Fruit fly (Drosophila melanogaster) whole organism, embryonic: Measurements from ENCODE around the gene CG13876.
A peak's percentile ranks its signal among the peaks of the same experiment; 100 is the strongest.

Experiments
- Aef1 ChIP-seq: fragments of 200-800 bp; sonication (Bioruptor generic); IDR thresholded peaks from 3 replicates; pipeline ENCODE4 v1.3.6; 2022; ENCODE audit warnings: missing biosample characterization, missing genetic modification characterization
- Atf6 ChIP-seq: fragments of 200-800 bp; sonication (Bioruptor generic); IDR thresholded peaks from 2 replicates; pipeline ENCODE4 v1.3.6; 2022; ENCODE audit warnings: missing biosample characterization, missing genetic modification characterization
- B-H2 ChIP-seq: fragments of 200-800 bp; sonication (Bioruptor generic); optimal IDR thresholded peaks from 2 replicates; lab custom pipeline; 2018; ENCODE audit warnings: missing biosample characterization, mild to moderate bottlenecking, missing genetic modification characterization
- BEAF-32 ChIP-seq: fragments of 200-800 bp; sonication (Bioruptor generic); optimal IDR thresholded peaks from 3 replicates; lab custom pipeline; 2017; ENCODE audit warnings: missing biosample characterization, missing genetic modification characterization, mild to moderate bottlenecking, moderate library complexity, missing genetic modification reagents
- Blimp-1 ChIP-seq: fragments of 200-800 bp; sonication (Bioruptor generic); optimal IDR thresholded peaks from 3 replicates; lab custom pipeline; 2018; ENCODE audit warnings: missing biosample characterization, missing genetic modification characterization, mild to moderate bottlenecking, moderate library complexity, missing genetic modification reagents
- CG11560 ChIP-seq: fragments of 200-800 bp; sonication (Bioruptor generic); IDR thresholded peaks from 3 replicates; pipeline ENCODE4 v1.3.6; 2022; ENCODE audit warnings: missing biosample characterization, missing genetic modification characterization
- CG12659 ChIP-seq: fragments of 200-800 bp; sonication (Bioruptor generic); optimal IDR thresholded peaks from 3 replicates; lab custom pipeline; 2017; ENCODE audit warnings: mild to moderate bottlenecking, missing biosample characterization, missing genetic modification reagents, missing genetic modification characterization
- CG13287 ChIP-seq: fragments of 200-800 bp; sonication (Bioruptor generic); IDR thresholded peaks from 2 replicates; pipeline ENCODE4 v1.3.6; 2022; ENCODE audit warnings: missing biosample characterization, missing genetic modification characterization; ENCODE audit not compliant: partially characterized antibody
- CG14710 ChIP-seq: fragments of 200-800 bp; sonication (Bioruptor generic); optimal IDR thresholded peaks from 3 replicates; lab custom pipeline; 2019; ENCODE audit warnings: missing biosample characterization, mild to moderate bottlenecking, missing genetic modification characterization, moderate library complexity
- CG14860 ChIP-seq: fragments of 200-800 bp; sonication (Bioruptor generic); IDR thresholded peaks from 3 replicates; pipeline ENCODE4 v1.3.6; 2022; ENCODE audit warnings: missing biosample characterization, missing genetic modification characterization; ENCODE audit not compliant: partially characterized antibody
- CG15514 ChIP-seq: fragments of 200-800 bp; sonication (Bioruptor generic); optimal IDR thresholded peaks from 3 replicates; lab custom pipeline; 2017; ENCODE audit warnings: missing biosample characterization, missing genetic modification characterization, mild to moderate bottlenecking, moderate library complexity, missing genetic modification reagents
- CG17385 ChIP-seq: fragments of 200-800 bp; sonication (Bioruptor generic); optimal IDR thresholded peaks from 3 replicates; lab custom pipeline; 2018; ENCODE audit warnings: missing biosample characterization, mild to moderate bottlenecking, missing genetic modification characterization
- CG17829 ChIP-seq: fragments of 200-800 bp; optimal IDR thresholded peaks from 2 replicates; lab custom pipeline; 2019; ENCODE audit warnings: missing biosample characterization, mild to moderate bottlenecking, missing genetic modification characterization, moderate library complexity
- CG2199 ChIP-seq: fragments of 200-800 bp; sonication (Bioruptor generic); IDR thresholded peaks from 3 replicates; pipeline ENCODE4 v1.3.6; 2022; ENCODE audit warnings: missing biosample characterization, missing genetic modification characterization
- CG30020 ChIP-seq: fragments of 200-800 bp; optimal IDR thresholded peaks from 2 replicates; lab custom pipeline; 2019; ENCODE audit warnings: missing biosample characterization, mild to moderate bottlenecking, missing genetic modification characterization, moderate library complexity
- CG3838 ChIP-seq: fragments of 200-800 bp; sonication (Bioruptor generic); optimal IDR thresholded peaks from 3 replicates; lab custom pipeline; 2016; ENCODE audit warnings: missing biosample characterization, missing genetic modification characterization
- CG42726 ChIP-seq: fragments of 200-800 bp; sonication (Bioruptor generic); IDR thresholded peaks from 2 replicates; pipeline ENCODE4 v1.3.6; 2022; ENCODE audit warnings: missing biosample characterization, missing genetic modification characterization; ENCODE audit not compliant: partially characterized antibody
- CG4617 ChIP-seq: fragments of 200-800 bp; sonication (Bioruptor generic); optimal IDR thresholded peaks from 3 replicates; lab custom pipeline; 2016; ENCODE audit warnings: missing biosample characterization, missing genetic modification characterization, borderline replicate concordance
- CG5245 ChIP-seq: fragments of 200-800 bp; sonication (Bioruptor generic); optimal IDR thresholded peaks from 3 replicates; lab custom pipeline; 2016; ENCODE audit warnings: missing biosample characterization, missing genetic modification characterization
- CG6654 ChIP-seq: fragments of 200-800 bp; sonication (Bioruptor generic); optimal IDR thresholded peaks from 2 replicates; lab custom pipeline; 2017; ENCODE audit warnings: missing biosample characterization, mild to moderate bottlenecking, missing genetic modification characterization
- CG6813 ChIP-seq: fragments of 200-800 bp; sonication (Bioruptor generic); optimal IDR thresholded peaks from 2 replicates; lab custom pipeline; 2017; ENCODE audit warnings: missing biosample characterization, missing genetic modification characterization, mild to moderate bottlenecking, moderate library complexity, missing genetic modification reagents
- CG7271 ChIP-seq: fragments of 200-800 bp; sonication (Bioruptor generic); optimal IDR thresholded peaks from 2 replicates; lab custom pipeline; 2018; ENCODE audit warnings: missing biosample characterization, mild to moderate bottlenecking, missing genetic modification characterization, moderate library complexity
- CHES-1-like ChIP-seq: fragments of 200-800 bp; sonication (Bioruptor generic); optimal IDR thresholded peaks from 2 replicates; lab custom pipeline; 2016; ENCODE audit warnings: missing biosample characterization, missing genetic modification characterization
- CoRest ChIP-seq: fragments of 200-800 bp; sonication (Bioruptor generic); optimal IDR thresholded peaks from 3 replicates; lab custom pipeline; 2018; ENCODE audit warnings: missing biosample characterization, mild to moderate bottlenecking, missing genetic modification characterization, moderate library complexity
- Dp ChIP-seq: fragments of 200-800 bp; sonication (Bioruptor generic); optimal IDR thresholded peaks from 2 replicates; lab custom pipeline; 2018; ENCODE audit warnings: missing biosample characterization, mild to moderate bottlenecking, missing genetic modification characterization, moderate library complexity
- Ets97D ChIP-seq: fragments of 200-800 bp; sonication (Bioruptor generic); optimal IDR thresholded peaks from 3 replicates; lab custom pipeline; 2016; ENCODE audit warnings: missing biosample characterization, missing genetic modification characterization
- HmgZ ChIP-seq: fragments of 200-800 bp; sonication (Bioruptor generic); optimal IDR thresholded peaks from 2 replicates; lab custom pipeline; 2018; ENCODE audit warnings: missing biosample characterization, mild to moderate bottlenecking, missing genetic modification characterization
- Hr51 ChIP-seq, 2 experiments: fragments of 200-800 bp; sonication (Bioruptor generic); optimal IDR thresholded peaks; 2 replicates in 1 of 2; 3 replicates in 1 of 2; lab custom pipeline; 2016 to 2018; ENCODE audit warnings: missing biosample characterization in 2 of 2, missing genetic modification characterization in 2 of 2, mild to moderate bottlenecking in 1 of 2, moderate library complexity in 1 of 2
- NC2β ChIP-seq: fragments of 200-800 bp; sonication (Bioruptor generic); optimal IDR thresholded peaks from 2 replicates; lab custom pipeline; 2016; ENCODE audit warnings: missing biosample characterization, missing genetic modification characterization
- NFAT ChIP-seq: fragments of 200-800 bp; sonication (Bioruptor generic); IDR thresholded peaks from 2 replicates; pipeline ENCODE4 v1.3.6; 2022; ENCODE audit warnings: missing biosample characterization, missing genetic modification characterization
- Sox102F ChIP-seq: fragments of 200-800 bp; sonication (Bioruptor generic); optimal IDR thresholded peaks from 2 replicates; lab custom pipeline; 2018; ENCODE audit warnings: missing biosample characterization, mild to moderate bottlenecking, missing genetic modification characterization, moderate library complexity
- TFAM ChIP-seq: fragments of 200-800 bp; sonication (Bioruptor generic); optimal IDR thresholded peaks from 2 replicates; lab custom pipeline; 2017; ENCODE audit warnings: missing biosample characterization, missing genetic modification characterization, inconsistent platforms
- YL-1 ChIP-seq: fragments of 200-800 bp; sonication (Bioruptor generic); optimal IDR thresholded peaks from 3 replicates; lab custom pipeline; 2017; ENCODE audit warnings: missing biosample characterization, mild to moderate bottlenecking, missing genetic modification characterization
- bigmax ChIP-seq: fragments of 200-800 bp; sonication (Bioruptor generic); optimal IDR thresholded peaks from 2 replicates; lab custom pipeline; 2018; ENCODE audit warnings: missing biosample characterization, mild to moderate bottlenecking, missing genetic modification characterization
- cad ChIP-seq: fragments of >200 bp; optimal IDR thresholded peaks from 2 replicates; lab custom pipeline; 2017; ENCODE audit warnings: missing biosample characterization, missing genetic modification characterization
- chm ChIP-seq: fragments of 200-800 bp; sonication (Bioruptor generic); IDR thresholded peaks from 2 replicates; pipeline ENCODE4 v1.3.6; 2022; ENCODE audit warnings: missing biosample characterization, missing genetic modification characterization
- crol ChIP-seq: fragments of 200-800 bp; sonication (Bioruptor generic); IDR thresholded peaks from 2 replicates; pipeline ENCODE4 v1.3.6; 2022; ENCODE audit warnings: missing biosample characterization, missing genetic modification characterization
- fd102C ChIP-seq: fragments of 200-800 bp; sonication (Bioruptor generic); optimal IDR thresholded peaks from 2 replicates; lab custom pipeline; 2018; ENCODE audit warnings: missing biosample characterization, mild to moderate bottlenecking, missing genetic modification characterization, moderate library complexity
- ken ChIP-seq: fragments of 200-800 bp; sonication (Bioruptor generic); IDR thresholded peaks from 3 replicates; pipeline ENCODE4 v1.3.6; 2022; ENCODE audit warnings: missing biosample characterization, missing genetic modification characterization
- nmo ChIP-seq: fragments of 200-800 bp; sonication (Bioruptor generic); optimal IDR thresholded peaks from 2 replicates; lab custom pipeline; 2018; ENCODE audit warnings: missing biosample characterization, mild to moderate bottlenecking, missing genetic modification characterization, moderate library complexity
- nom ChIP-seq: fragments of 200-800 bp; sonication (Bioruptor generic); optimal IDR thresholded peaks from 2 replicates; lab custom pipeline; 2017; ENCODE audit warnings: missing biosample characterization, missing genetic modification characterization, mild to moderate bottlenecking, moderate library complexity, missing genetic modification reagents
- oc ChIP-seq: fragments of 200-800 bp; sonication (Bioruptor generic); optimal IDR thresholded peaks from 2 replicates; lab custom pipeline; 2018; ENCODE audit warnings: missing biosample characterization, mild to moderate bottlenecking, missing genetic modification characterization, moderate library complexity
- pho ChIP-seq: fragments of 200-800 bp; sonication (Bioruptor generic); optimal IDR thresholded peaks from 2 replicates; lab custom pipeline; 2016; ENCODE audit warnings: missing biosample characterization, missing genetic modification characterization
- ro ChIP-seq: fragments of 200-800 bp; sonication (Bioruptor generic); IDR thresholded peaks from 2 replicates; pipeline ENCODE4 v1.3.6; 2022; ENCODE audit warnings: missing biosample characterization, missing genetic modification characterization
- sqz ChIP-seq: fragments of 200-800 bp; sonication (Bioruptor generic); optimal IDR thresholded peaks from 3 replicates; lab custom pipeline; 2018; ENCODE audit warnings: missing biosample characterization, mild to moderate bottlenecking, missing genetic modification characterization
- trem ChIP-seq: fragments of 200-800 bp; optimal IDR thresholded peaks from 3 replicates; lab custom pipeline; 2019; ENCODE audit warnings: missing biosample characterization, mild to moderate bottlenecking, missing genetic modification characterization, moderate library complexity
- twi ChIP-seq: fragments of 200-800 bp; optimal IDR thresholded peaks from 2 replicates; lab custom pipeline; 2019; ENCODE audit warnings: missing biosample characterization, mild to moderate bottlenecking, missing genetic modification characterization, moderate library complexity
- zfh2 ChIP-seq: fragments of 200-800 bp; sonication (Bioruptor generic); optimal IDR thresholded peaks from 2 replicates; lab custom pipeline; 2016; ENCODE audit warnings: missing biosample characterization, missing genetic modification characterization

Gene CG13876

dm6 chr3L:203536-204135 lies 2.3 kb upstream of the CG13876 start, which contains the start of gene NitFhit (continued):
- TF ChIP-seq HmgZ (tag; lab: Kevin White, UChicago) (peak; percentile 34), CG11560 (tag; lab: Robert Waterston, UW) (no peak), NFAT (peak; percentile 45; the same call in 1 of the 2 replicates), sqz (no peak), Ets97D (peak; percentile 13)

DNA sequence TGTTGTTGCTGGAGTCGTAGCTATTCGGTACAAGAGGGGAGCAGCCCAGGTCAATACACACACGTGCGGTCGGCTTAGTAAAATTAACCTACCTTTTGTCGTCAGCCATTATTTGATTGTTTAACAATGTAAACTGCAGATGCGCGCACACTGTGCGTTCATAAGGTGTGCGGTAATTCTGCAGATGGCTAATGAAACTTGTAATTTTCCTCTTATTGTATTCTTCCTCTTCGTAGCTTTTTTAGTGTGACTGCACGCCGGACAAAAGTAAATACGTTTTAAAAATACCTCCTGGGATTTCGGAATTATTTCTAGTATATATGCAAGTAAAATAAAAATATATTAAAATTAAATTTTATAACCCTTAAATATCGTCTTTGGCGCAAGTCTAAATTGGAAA lies 5.3 kb downstream of the CG13876 start, which contains the start of gene Prp4k:
Prp4k (minus strand) TSS at position 258 of the 400 bp plus-strand sequence.
- peak; percentile 72 for TF ChIP-seq YL-1 (GFP tag; lab: Kevin White, UChicago)
- peak; percentile 41 for TF ChIP-seq trem
- TF ChIP-seq CG13287 (GFP tag; lab: Robert Waterston, UW): peak; percentile 44; the same call in 1 of the 2 replicates
- peak; percentile 37 for TF ChIP-seq CG14710 (tag; lab: Kevin White, UChicago)
- TF ChIP-seq fd102C: no peak
- no peak for TF ChIP-seq CG6654 (GFP tag; lab: Kevin White, UChicago)
- TF ChIP-seq Aef1 (GFP tag; lab: Robert Waterston, UW): no peak
- TF ChIP-seq twi (tag; lab: Kevin White, UChicago): no peak
- no peak for TF ChIP-seq CHES-1-like (GFP tag; lab: Kevin White, UChicago)
- TF ChIP-seq oc: no peak
- 0 out of 3 replicates have a peak, but pooled peaks have one; percentile 26 for TF ChIP-seq CG14860 (GFP tag; lab: Robert Waterston, UW)
- TF ChIP-seq CG15514 (GFP tag; lab: Kevin White, UChicago): peak; percentile 39
- peak; percentile 42; the same call in 1 of the 2 replicates for TF ChIP-seq crol
- no peak for TF ChIP-seq Atf6 (GFP tag; lab: Robert Waterston, UW)
- TF ChIP-seq Dp: peak; percentile 4
- no peak for TF ChIP-seq TFAM (GFP tag; lab: Kevin White, UChicago)
- peak; percentile 56 for TF ChIP-seq bigmax (GFP tag; lab: Kevin White, UChicago)
- no peak for TF ChIP-seq zfh2 (GFP tag; lab: Kevin White, UChicago)
- TF ChIP-seq Sox102F (GFP tag; lab: Kevin White, UChicago): no peak
- TF ChIP-seq BEAF-32: peak; percentile 11
- no peak for TF ChIP-seq CG7271 (tag; lab: Kevin White, UChicago)
- TF ChIP-seq B-H2 (GFP tag; lab: Kevin White, UChicago): no peak
- no peak for TF ChIP-seq nmo (GFP tag; lab: Kevin White, UChicago)
- peak; percentile 63 for TF ChIP-seq CG12659
- peak; percentile 19 for TF ChIP-seq CG17829 (tag; lab: Kevin White, UChicago)
- peak; percentile 87 for TF ChIP-seq CG4617 (GFP tag; lab: Kevin White, UChicago)
- peak; percentile 4 for TF ChIP-seq CG30020
- no peak for TF ChIP-seq ken (GFP tag; lab: Robert Waterston, UW)
- no peak for TF ChIP-seq pho
- no peak for TF ChIP-seq CG6813 (GFP tag; lab: Kevin White, UChicago)
- no peak for TF ChIP-seq CoRest (tag; lab: Kevin White, UChicago)
- no peak for TF ChIP-seq CG2199 (GFP tag; lab: Robert Waterston, UW)
- no peak for TF ChIP-seq chm (GFP tag; lab: Robert Waterston, UW)
- peak; percentile 92 for TF ChIP-seq CG17385 (GFP tag; lab: Kevin White, UChicago)
- no peak for TF ChIP-seq CG5245 (GFP tag; lab: Kevin White, UChicago)
- peak; percentile 49 for TF ChIP-seq nom
- no peak for TF ChIP-seq Hr51 (GFP tag; optimal IDR thresholded peaks at IDR 0.05; lab: Kevin White, UChicago)
- no peak for TF ChIP-seq Blimp-1 (GFP tag; lab: Kevin White, UChicago)
- no peak for TF ChIP-seq cad
- TF ChIP-seq CG42726 (GFP tag; lab: Robert Waterston, UW): no peak
- no peak for TF ChIP-seq ro (GFP tag; lab: Robert Waterston, UW)
- TF ChIP-seq CG3838 (GFP tag; lab: Kevin White, UChicago): no peak
- TF ChIP-seq NC2β (GFP tag; lab: Kevin White, UChicago): no peak
